Worm (Caenorhabditis elegans): ENCODE measurements around the gene nhr-12.

DNA sequence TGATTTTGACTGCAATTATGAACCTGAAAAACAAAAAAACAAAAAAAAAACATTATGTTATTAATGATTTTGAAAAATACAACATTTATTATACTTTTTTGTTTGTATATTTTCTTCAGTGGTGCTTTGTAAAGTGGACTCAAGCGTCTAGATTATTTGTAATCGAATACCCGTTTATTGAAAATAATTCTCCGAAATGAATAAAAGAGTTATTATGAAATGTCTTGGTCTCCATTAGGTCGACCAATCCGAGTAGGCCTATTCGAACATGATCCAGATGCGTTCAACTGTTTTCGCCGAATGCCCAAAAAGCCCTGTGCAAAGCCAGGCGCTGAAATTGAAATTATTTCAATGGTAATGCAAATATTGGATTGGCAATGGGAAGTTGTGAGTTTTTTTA is 33.6 kb upstream of the nhr-12 start, which contains the start of gene C08B6.5:
- TF ChIP-seq snpc-4 (tag; optimal IDR thresholded peaks at IDR 0.05) (no peak), nhr-76 (tag; optimal IDR thresholded peaks at IDR 0.05) (no peak), unc-62 (GFP tag; optimal IDR thresholded peaks at IDR 0.05) (no peak)
